Worm (Caenorhabditis elegans): ENCODE data around the gene srh-82.

srh-82 gene

ce11 chrV:185694-186217 lies 40.9 kb downstream of the srh-82 start, which contains the start of gene arid-1:
Gene arid-1, plus strand, starts transcription at chrV:186167.
- no peak for TF ChIP-seq tab-1 (GFP tag; IDR thresholded peaks at IDR 0.05)

- no peak for TF ChIP-seq cog-1 (tag; optimal IDR thresholded peaks at IDR 0.05)
- no peak for TF ChIP-seq ztf-29 (GFP tag; IDR thresholded peaks at IDR 0.05)
- TF ChIP-seq klf-2 (GFP tag; conservative IDR thresholded peaks at IDR 0.05): no peak
- TF ChIP-seq med-1 (GFP tag; optimal IDR thresholded peaks at IDR 0.05; ENCODE audit: insufficient read depth): no peak
- TF ChIP-seq flt-1 (GFP tag; IDR thresholded peaks at IDR 0.05): no peak
Observed at ce11 chrV:189436-189835, 44.5 kb downstream of the srh-82 start.

- TF ChIP-seq ztf-23 (GFP tag; IDR thresholded peaks at IDR 0.05) (no peak), med-1 (GFP tag; optimal IDR thresholded peaks at IDR 0.05; ENCODE audit: insufficient read depth) (no peak), tab-1 (GFP tag; IDR thresholded peaks at IDR 0.05) (no peak), klf-2 (GFP tag; conservative IDR thresholded peaks at IDR 0.05) (no peak), cog-1 (tag; optimal IDR thresholded peaks at IDR 0.05) (no peak), T22C8.4 (GFP tag; IDR thresholded peaks at IDR 0.05) (no peak), flt-1 (GFP tag; IDR thresholded peaks at IDR 0.05) (no peak), ztf-29 (GFP tag; IDR thresholded peaks at IDR 0.05) (no peak), ref-1 (GFP tag; conservative IDR thresholded peaks at IDR 0.05) (no peak)
Observed at ce11 chrV:194760-195159, 49.9 kb downstream of the srh-82 start.
